Fruit fly (Drosophila melanogaster): ENCODE data around the gene Fhos.
A peak's percentile ranks its signal among the peaks of the same experiment; 100 is the strongest.

Gene Fhos

dm6 chr3L:8830017-8830702 lies 76.7 kb downstream of the Fhos start (continued):
- TF ChIP-seq wek (GFP tag; optimal IDR thresholded peaks at IDR 0.05): peak; percentile 25
- peak; percentile 16 for TF ChIP-seq Hmr (GFP tag; optimal IDR thresholded peaks at IDR 0.05)
- no peak for TF ChIP-seq CG18619 (GFP tag; optimal IDR thresholded peaks at IDR 0.05)
- no peak for TF ChIP-seq CG4404 (GFP tag; IDR thresholded peaks at IDR 0.05)
- no peak for TF ChIP-seq Fer3 (tag; optimal IDR thresholded peaks at IDR 0.05)
- peak; percentile 46 for TF ChIP-seq CG15479 (GFP tag; optimal IDR thresholded peaks at IDR 0.05)
- TF ChIP-seq abd-A (tag; optimal IDR thresholded peaks at IDR 0.05): peak; percentile 21
- TF ChIP-seq CTCF (GFP tag; optimal IDR thresholded peaks at IDR 0.05): peak; percentile 5
- no peak for TF ChIP-seq hb (GFP tag; IDR thresholded peaks at IDR 0.05; ENCODE audit: partially characterized antibody)
- TF ChIP-seq vnd (GFP tag; IDR thresholded peaks at IDR 0.05; ENCODE audit: partially characterized antibody): no peak
- TF ChIP-seq HLHmδ (GFP tag; optimal IDR thresholded peaks at IDR 0.05): peak; percentile 18
- TF ChIP-seq ATbp (GFP tag; optimal IDR thresholded peaks at IDR 0.05): peak; percentile 0
- peak; percentile 19 for TF ChIP-seq CG1603 (tag; optimal IDR thresholded peaks at IDR 0.05)
- TF ChIP-seq kni (GFP tag; optimal IDR thresholded peaks at IDR 0.05): peak; percentile 4
- peak; percentile 29 for TF ChIP-seq mirr (GFP tag; optimal IDR thresholded peaks at IDR 0.05)
- TF ChIP-seq az2 (GFP tag; optimal IDR thresholded peaks at IDR 0.05): no peak
- TF ChIP-seq schlank (tag; optimal IDR thresholded peaks at IDR 0.05): no peak
- peak; percentile 7; the same call in 1 of the 3 replicates for TF ChIP-seq ci (GFP tag; IDR thresholded peaks at IDR 0.05)
- no peak for TF ChIP-seq Nf-YC (tag; optimal IDR thresholded peaks at IDR 0.05)
- TF ChIP-seq CG17568 (GFP tag; optimal IDR thresholded peaks at IDR 0.05): no peak
- no peak for TF ChIP-seq Aef1 (GFP tag; IDR thresholded peaks at IDR 0.05)

dm6 chr3L:8830954-8831353 lies 77.5 kb downstream of the Fhos start:
- TF ChIP-seq slou (GFP tag; optimal IDR thresholded peaks at IDR 0.05): no peak
- TF ChIP-seq CG13894 (tag; optimal IDR thresholded peaks at IDR 0.05): peak; percentile 62
- TF ChIP-seq CG1529 (GFP tag; optimal IDR thresholded peaks at IDR 0.05): no peak
- peak; percentile 78; the same call in 2 of the 4 replicates for TF ChIP-seq chinmo (GFP tag; IDR thresholded peaks at IDR 0.05; ENCODE audit: partially characterized antibody)
- TF ChIP-seq Awh (GFP tag; IDR thresholded peaks at IDR 0.05): no peak
- peak; percentile 20 for TF ChIP-seq abd-A (tag; optimal IDR thresholded peaks at IDR 0.05)
- 0 out of 2 replicates have a peak, but pooled peaks have one; percentile 7 for TF ChIP-seq bbx (GFP tag; IDR thresholded peaks at IDR 0.05; ENCODE audit: partially characterized antibody)
- TF ChIP-seq CkIIα-i1 (GFP tag; IDR thresholded peaks at IDR 0.05): no peak
- TF ChIP-seq Fer2 (tag; optimal IDR thresholded peaks at IDR 0.05): no peak
- TF ChIP-seq sd (tag; optimal IDR thresholded peaks at IDR 0.05): peak; percentile 56
- TF ChIP-seq CG9609 (GFP tag; optimal IDR thresholded peaks at IDR 0.05): no peak
- no peak for TF ChIP-seq Xrp1 (GFP tag; IDR thresholded peaks at IDR 0.05)
- TF ChIP-seq repo (GFP tag; optimal IDR thresholded peaks at IDR 0.05): no peak
- TF ChIP-seq lmd (GFP tag; IDR thresholded peaks at IDR 0.05): no peak
- TF ChIP-seq CG12659 (GFP tag; optimal IDR thresholded peaks at IDR 0.05): no peak
- no peak for TF ChIP-seq Aef1 (GFP tag; IDR thresholded peaks at IDR 0.05)
- TF ChIP-seq Chrac-16 (GFP tag; optimal IDR thresholded peaks at IDR 0.05): no peak
- TF ChIP-seq dan (GFP tag; IDR thresholded peaks at IDR 0.05): no peak
- peak; percentile 17 for TF ChIP-seq CG12769 (tag; optimal IDR thresholded peaks at IDR 0.05)
- TF ChIP-seq CG7556 (GFP tag; optimal IDR thresholded peaks at IDR 0.05): no peak
- no peak for TF ChIP-seq inv (GFP tag; IDR thresholded peaks at IDR 0.05; ENCODE audit: partially characterized antibody)
- TF ChIP-seq eyg (GFP tag; optimal IDR thresholded peaks at IDR 0.05): no peak
- TF ChIP-seq vvl (GFP tag; IDR thresholded peaks at IDR 0.05): peak; percentile 63; the same call in 1 of the 2 replicates
- no peak for TF ChIP-seq NFAT (GFP tag; IDR thresholded peaks at IDR 0.05)
- TF ChIP-seq aop (GFP tag; IDR thresholded peaks at IDR 0.05): no peak

All from whole organism, embryonic.